Worm (Caenorhabditis elegans): Measurements from ENCODE around the gene C42D4.19.
A peak's percentile ranks its signal among the peaks of the same experiment; 100 is the strongest.

Gene C42D4.19

DNA sequence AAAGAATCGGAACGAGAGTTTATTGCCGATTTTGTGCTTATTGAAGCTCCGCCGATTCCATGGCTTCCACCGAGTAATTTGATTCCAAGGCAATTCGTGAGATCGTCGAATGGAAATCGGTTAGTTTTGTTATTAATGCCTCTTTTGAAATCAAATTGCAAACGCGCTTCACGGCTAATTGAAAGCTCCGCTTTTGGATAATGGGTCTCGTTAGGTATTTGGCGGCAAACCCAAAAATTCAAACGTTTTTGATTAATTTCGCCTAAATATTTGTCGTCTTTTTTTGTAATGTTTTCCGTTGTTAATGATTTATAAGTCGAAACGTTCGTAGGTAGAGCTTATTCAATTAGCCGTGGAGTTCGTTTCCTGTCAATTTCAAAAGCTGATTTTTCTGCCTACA, 15.9 kb upstream of the C42D4.19 start:
- TF ChIP-seq ceh-39 (tag; optimal IDR thresholded peaks at IDR 0.05): no peak
- TF ChIP-seq snpc-4 (tag; optimal IDR thresholded peaks at IDR 0.05): no peak
- TF ChIP-seq pha-4 (tag; optimal IDR thresholded peaks at IDR 0.05): no peak
- no peak for TF ChIP-seq bed-3 (GFP tag; optimal IDR thresholded peaks at IDR 0.05)
- no peak for TF ChIP-seq ces-1 (GFP tag; optimal IDR thresholded peaks at IDR 0.05)
- TF ChIP-seq flh-1 (GFP tag; optimal IDR thresholded peaks at IDR 0.05): no peak
- TF ChIP-seq ceh-83 (GFP tag; optimal IDR thresholded peaks at IDR 0.05): no peak
- TF ChIP-seq unc-120 (tag; optimal IDR thresholded peaks at IDR 0.05; ENCODE audit: poor library complexity, severe bottlenecking): no peak
- no peak for TF ChIP-seq zip-8 (tag; optimal IDR thresholded peaks at IDR 0.05)
- TF ChIP-seq sptf-1 (tag; optimal IDR thresholded peaks at IDR 0.05): no peak

DNA sequence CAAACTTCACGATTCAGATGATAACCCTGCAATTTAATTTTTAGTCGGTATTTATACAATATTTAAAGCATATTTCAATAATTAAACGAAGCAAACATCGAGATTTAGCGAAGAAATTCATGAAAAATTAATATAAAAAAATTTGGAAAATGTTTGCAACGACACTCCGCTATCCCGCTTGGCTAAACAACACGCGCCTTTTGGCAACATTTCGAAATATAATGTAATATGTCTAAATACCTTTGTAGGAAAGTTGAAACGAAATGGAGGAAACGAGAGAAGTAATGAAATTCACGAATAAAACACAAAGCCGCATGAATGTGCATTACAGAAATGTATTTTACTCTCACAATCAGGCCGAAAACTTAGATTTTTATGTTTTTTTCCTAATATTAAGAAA, 9.7 kb upstream of the C42D4.19 start, which contains the start of gene rpc-1:
TSS of gene rpc-1 (minus strand) at position 26 of the 400 bp plus-strand sequence.
- TF ChIP-seq hlh-1 (tag; optimal IDR thresholded peaks at IDR 0.05) (no peak), sptf-1 (tag; optimal IDR thresholded peaks at IDR 0.05) (no peak), lsy-2 (tag; optimal IDR thresholded peaks at IDR 0.05) (peak; percentile 33), unc-120 (tag; optimal IDR thresholded peaks at IDR 0.05; ENCODE audit: poor library complexity, severe bottlenecking) (no peak), nhr-12 (tag; optimal IDR thresholded peaks at IDR 0.05) (no peak), elt-1 (tag; optimal IDR thresholded peaks at IDR 0.05; ENCODE audit: borderline replicate concordance, insufficient read depth) (no peak), drap-1 (GFP tag; optimal IDR thresholded peaks at IDR 0.05) (no peak), tbx-8 (GFP tag; optimal IDR thresholded peaks at IDR 0.05) (no peak), nhr-28 (tag; optimal IDR thresholded peaks at IDR 0.05) (no peak), flh-1 (GFP tag; optimal IDR thresholded peaks at IDR 0.05) (no peak), ceh-83 (GFP tag; optimal IDR thresholded peaks at IDR 0.05) (no peak), bed-3 (GFP tag; optimal IDR thresholded peaks at IDR 0.05) (no peak), elt-3 (tag; optimal IDR thresholded peaks at IDR 0.05) (peak; percentile 10)

DNA sequence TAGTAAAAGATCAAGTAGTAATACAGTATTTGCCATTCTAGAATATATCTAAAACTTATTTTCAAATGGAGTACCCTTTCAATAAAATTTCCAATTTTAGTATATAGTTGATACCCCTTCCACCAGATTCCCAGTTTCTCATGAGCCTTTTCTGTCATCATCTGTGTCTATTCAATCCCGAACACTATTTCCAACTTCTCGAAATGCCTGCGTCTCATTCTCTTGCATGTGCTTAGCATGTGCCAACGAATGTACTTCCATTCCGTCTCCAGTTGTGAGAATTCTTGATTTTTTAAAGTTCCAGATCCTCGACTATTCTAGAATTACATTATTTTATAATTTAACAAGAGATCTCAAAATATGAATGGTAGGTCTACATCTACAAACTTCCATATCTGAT, 8.9 kb upstream of the C42D4.19 start, which contains the start of gene C42D4.18:
TSS of gene C42D4.18 (plus strand) at position 231 of the 400 bp plus-strand sequence.
- TF ChIP-seq unc-62 (GFP tag; optimal IDR thresholded peaks at IDR 0.05) (no peak), nhr-76 (tag; optimal IDR thresholded peaks at IDR 0.05) (no peak), tbx-8 (GFP tag; optimal IDR thresholded peaks at IDR 0.05) (no peak), lin-13 (tag; optimal IDR thresholded peaks at IDR 0.05) (no peak), unc-39 (tag; optimal IDR thresholded peaks at IDR 0.05) (no peak), lin-32 (GFP tag; optimal IDR thresholded peaks at IDR 0.05) (no peak), flh-1 (GFP tag; optimal IDR thresholded peaks at IDR 0.05) (no peak), snpc-4 (tag; optimal IDR thresholded peaks at IDR 0.05) (no peak), blmp-1 (tag; optimal IDR thresholded peaks at IDR 0.05) (no peak), elt-1 (tag; optimal IDR thresholded peaks at IDR 0.05; ENCODE audit: borderline replicate concordance, insufficient read depth) (no peak)

DNA sequence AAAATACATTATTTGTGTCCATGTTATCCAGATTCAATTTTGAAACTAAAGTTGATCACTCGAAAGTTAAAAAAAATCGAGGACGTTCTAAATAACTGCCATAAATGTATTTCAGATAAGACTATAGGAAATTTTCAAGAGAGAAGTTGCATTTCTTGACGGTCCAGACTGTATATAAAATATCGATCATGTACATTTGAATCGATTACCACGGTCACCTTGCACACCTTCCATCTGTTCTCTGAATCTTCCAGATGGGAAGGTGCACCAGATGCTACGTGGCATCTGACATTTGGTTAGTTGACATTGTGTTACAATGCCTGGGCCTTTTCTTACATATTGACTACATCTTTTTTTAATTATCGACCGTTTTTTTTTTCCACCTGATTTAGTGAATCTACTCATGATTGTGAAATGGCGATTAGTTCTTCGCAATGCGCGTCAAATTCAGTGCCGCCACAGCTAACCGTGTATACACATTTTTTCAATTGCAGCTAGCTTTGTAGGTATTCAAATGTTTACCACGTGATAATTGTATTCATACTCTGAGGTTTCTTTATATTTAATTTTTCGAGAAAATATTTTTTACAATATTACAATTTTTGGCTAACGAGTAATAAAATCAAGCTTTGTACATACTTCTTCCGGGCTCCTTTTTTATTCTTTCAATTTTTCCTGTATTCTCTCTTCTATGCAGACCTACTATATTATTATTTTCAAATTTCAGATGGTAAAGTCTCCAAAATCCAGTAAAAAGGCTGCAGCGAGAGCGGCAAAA, 7.3 kb upstream of the C42D4.19 start, which contains the start of gene skr-16:
TSS of gene skr-16 (plus strand) at position 728 of the 778 bp plus-strand sequence.
- TF ChIP-seq ceh-43 (GFP tag; optimal IDR thresholded peaks at IDR 0.05) (no peak), nhr-2 (tag; optimal IDR thresholded peaks at IDR 0.05) (no peak), nhr-76 (tag; optimal IDR thresholded peaks at IDR 0.05) (no peak), mep-1 (tag; optimal IDR thresholded peaks at IDR 0.05) (no peak), unc-62 (GFP tag; optimal IDR thresholded peaks at IDR 0.05) (no peak), lin-32 (GFP tag; optimal IDR thresholded peaks at IDR 0.05) (no peak), elt-1 (tag; optimal IDR thresholded peaks at IDR 0.05; ENCODE audit: borderline replicate concordance, insufficient read depth) (no peak), ceh-83 (GFP tag; optimal IDR thresholded peaks at IDR 0.05) (no peak), nhr-28 (tag; optimal IDR thresholded peaks at IDR 0.05) (no peak), nhr-237 (tag; optimal IDR thresholded peaks at IDR 0.05) (no peak), ztf-11 (tag; optimal IDR thresholded peaks at IDR 0.05) (no peak), snpc-4 (tag; optimal IDR thresholded peaks at IDR 0.05) (no peak), drap-1 (GFP tag; optimal IDR thresholded peaks at IDR 0.05) (no peak), pha-4 (tag; optimal IDR thresholded peaks at IDR 0.05) (no peak), blmp-1 (tag; optimal IDR thresholded peaks at IDR 0.05) (no peak), unc-120 (tag; optimal IDR thresholded peaks at IDR 0.05; ENCODE audit: poor library complexity, severe bottlenecking) (no peak), tbx-8 (GFP tag; optimal IDR thresholded peaks at IDR 0.05) (no peak), ceh-39 (tag; optimal IDR thresholded peaks at IDR 0.05) (peak; percentile 56), zip-8 (tag; optimal IDR thresholded peaks at IDR 0.05) (no peak), sem-2 (GFP tag; optimal IDR thresholded peaks at IDR 0.05) (no peak), bed-3 (GFP tag; optimal IDR thresholded peaks at IDR 0.05) (no peak), lsy-2 (tag; optimal IDR thresholded peaks at IDR 0.05) (peak; percentile 29), cnd-1 (tag; optimal IDR thresholded peaks at IDR 0.05) (peak; percentile 55), ces-1 (GFP tag; optimal IDR thresholded peaks at IDR 0.05) (no peak), M03D4.4 (tag; optimal IDR thresholded peaks at IDR 0.05) (no peak), mab-5 (tag; optimal IDR thresholded peaks at IDR 0.05) (no peak), hlh-1 (tag; optimal IDR thresholded peaks at IDR 0.05) (no peak), flh-1 (GFP tag; optimal IDR thresholded peaks at IDR 0.05) (no peak), elt-3 (tag; optimal IDR thresholded peaks at IDR 0.05) (no peak), ham-2 (GFP tag; optimal IDR thresholded peaks at IDR 0.05) (no peak), unc-39 (tag; optimal IDR thresholded peaks at IDR 0.05) (no peak), mls-2 (tag; optimal IDR thresholded peaks at IDR 0.05) (no peak), nhr-12 (tag; optimal IDR thresholded peaks at IDR 0.05) (no peak), sptf-1 (tag; optimal IDR thresholded peaks at IDR 0.05) (no peak), lin-13 (tag; optimal IDR thresholded peaks at IDR 0.05) (peak; percentile 4)

All from whole organism, mixed stage, embryonic.